Fruit fly (Drosophila melanogaster) whole organism, embryonic: ENCODE results near the gene MED14.

Source experiments
- Asciz ChIP-seq: fragments of 200-800 bp; sonication (Bioruptor generic); optimal IDR thresholded peaks from 2 replicates; lab custom pipeline; 2017; ENCODE audit warnings: missing biosample characterization, mild to moderate bottlenecking, missing genetic modification characterization, missing genetic modification reagents
- Bgb ChIP-seq: fragments of 200-800 bp; sonication (Bioruptor generic); IDR thresholded peaks from 2 replicates; pipeline ENCODE4 v1.3.6; 2022; ENCODE audit warnings: missing biosample characterization, missing genetic modification characterization; ENCODE audit not compliant: partially characterized antibody
- CG10147 ChIP-seq: fragments of 200-800 bp; sonication (Bioruptor generic); optimal IDR thresholded peaks from 2 replicates; lab custom pipeline; 2019; ENCODE audit warnings: missing biosample characterization, mild to moderate bottlenecking, missing genetic modification characterization, moderate library complexity
- CG10654 ChIP-seq: fragments of 200-800 bp; sonication (Bioruptor generic); optimal IDR thresholded peaks from 2 replicates; lab custom pipeline; 2016; ENCODE audit warnings: missing biosample characterization, missing genetic modification characterization
- CG12104 ChIP-seq: fragments of 200-800 bp; sonication (Bioruptor generic); optimal IDR thresholded peaks from 3 replicates; lab custom pipeline; 2016; ENCODE audit warnings: missing biosample characterization, missing genetic modification characterization
- CG12391 ChIP-seq: fragments of 200-800 bp; sonication (Bioruptor generic); optimal IDR thresholded peaks from 3 replicates; lab custom pipeline; 2018; ENCODE audit warnings: missing biosample characterization, mild to moderate bottlenecking, missing genetic modification characterization, moderate library complexity
- CG16813 ChIP-seq: fragments of 200-800 bp; sonication (Bioruptor generic); IDR thresholded peaks from 3 replicates; pipeline ENCODE4 v1.3.6; 2022; ENCODE audit warnings: missing biosample characterization, missing genetic modification characterization; ENCODE audit not compliant: partially characterized antibody
- CG17612 ChIP-seq: fragments of 200-800 bp; sonication (Bioruptor generic); IDR thresholded peaks from 2 replicates; pipeline ENCODE4 v1.3.6; 2022; ENCODE audit warnings: missing biosample characterization, missing genetic modification characterization
- CG18262 ChIP-seq: fragments of 200-800 bp; optimal IDR thresholded peaks from 3 replicates; lab custom pipeline; 2019; ENCODE audit warnings: missing biosample characterization, mild to moderate bottlenecking, missing genetic modification characterization, moderate library complexity
- CG2120 ChIP-seq: fragments of 200-800 bp; sonication (Bioruptor generic); optimal IDR thresholded peaks from 3 replicates; lab custom pipeline; 2016; ENCODE audit warnings: missing biosample characterization, missing genetic modification characterization
- CG2889 ChIP-seq: fragments of 200-800 bp; sonication (Bioruptor generic); IDR thresholded peaks from 3 replicates; pipeline ENCODE4 v1.3.6; 2022; ENCODE audit warnings: missing biosample characterization, missing genetic modification characterization
- CG34376 ChIP-seq: fragments of 200-800 bp; sonication (Bioruptor generic); optimal IDR thresholded peaks from 2 replicates; lab custom pipeline; 2018; ENCODE audit warnings: missing biosample characterization, mild to moderate bottlenecking, missing genetic modification characterization
- CG3838 ChIP-seq: fragments of 200-800 bp; sonication (Bioruptor generic); optimal IDR thresholded peaks from 3 replicates; lab custom pipeline; 2016; ENCODE audit warnings: missing biosample characterization, missing genetic modification characterization
- CG6272 ChIP-seq: fragments of 200-800 bp; sonication (Bioruptor generic); IDR thresholded peaks from 2 replicates; pipeline ENCODE4 v1.3.6; 2022; ENCODE audit warnings: missing biosample characterization, missing genetic modification characterization
- CG7928 ChIP-seq: fragments of 200-800 bp; sonication (Bioruptor generic); optimal IDR thresholded peaks from 2 replicates; lab custom pipeline; 2017; ENCODE audit warnings: missing biosample characterization, mild to moderate bottlenecking, missing genetic modification characterization
- CG9727 ChIP-seq: fragments of 200-800 bp; sonication (Bioruptor generic); optimal IDR thresholded peaks from 3 replicates; lab custom pipeline; 2017; ENCODE audit warnings: missing biosample characterization, mild to moderate bottlenecking, missing genetic modification characterization
- CG9932 ChIP-seq: fragments of 200-800 bp; sonication (Bioruptor generic); IDR thresholded peaks from 2 replicates; pipeline ENCODE4 v1.3.6; 2022; ENCODE audit warnings: missing biosample characterization, missing genetic modification characterization
- CTCF ChIP-seq: fragments of 200-800 bp; sonication (Bioruptor generic); optimal IDR thresholded peaks from 2 replicates; lab custom pipeline; 2017; ENCODE audit warnings: missing biosample characterization, mild to moderate bottlenecking, missing genetic modification characterization, moderate library complexity
- D ChIP-seq, 2 experiments: fragments of 200-800 bp in 1 of 2; fragments of >200 bp in 1 of 2; sonication (Bioruptor generic) in 1 of 2; optimal IDR thresholded peaks; 2 replicates in 1 of 2; 3 replicates in 1 of 2; lab custom pipeline; 2017; ENCODE audit warnings: mild to moderate bottlenecking in 1 of 2, missing biosample characterization in 1 of 2, missing genetic modification characterization in 1 of 2, missing genetic modification reagents in 1 of 2
- Dek ChIP-seq: fragments of 200-800 bp; sonication (Bioruptor generic); optimal IDR thresholded peaks from 3 replicates; lab custom pipeline; 2019; ENCODE audit warnings: missing biosample characterization, mild to moderate bottlenecking, missing genetic modification characterization, moderate library complexity
- Dip2 ChIP-seq: fragments of 200-800 bp; sonication (Bioruptor generic); IDR thresholded peaks from 2 replicates; pipeline ENCODE4 v1.3.6; 2022; ENCODE audit warnings: missing biosample characterization, missing genetic modification characterization
- Dll ChIP-seq: fragments of 200-800 bp; sonication (Bioruptor generic); IDR thresholded peaks from 4 replicates; pipeline ENCODE4 v1.3.6; 2022; ENCODE audit warnings: missing biosample characterization, missing genetic modification characterization; ENCODE audit not compliant: partially characterized antibody
- Doc2 ChIP-seq: fragments of 200-800 bp; sonication (Bioruptor generic); IDR thresholded peaks from 2 replicates; pipeline ENCODE4 v1.3.6; 2022; ENCODE audit warnings: missing biosample characterization, missing genetic modification characterization
- Fer3 ChIP-seq: fragments of 200-800 bp; sonication (Bioruptor generic); optimal IDR thresholded peaks from 2 replicates; lab custom pipeline; 2018; ENCODE audit warnings: missing biosample characterization, mild to moderate bottlenecking, missing genetic modification characterization, moderate library complexity
- HHEX ChIP-seq: fragments of 200-800 bp; sonication (Bioruptor generic); optimal IDR thresholded peaks from 3 replicates; lab custom pipeline; 2017; ENCODE audit warnings: missing biosample characterization, mild to moderate bottlenecking, missing genetic modification characterization, missing genetic modification reagents
- HLH3B ChIP-seq: fragments of 200-800 bp; sonication (Bioruptor generic); IDR thresholded peaks from 2 replicates; pipeline ENCODE4 v1.3.6; 2022; ENCODE audit warnings: missing biosample characterization, missing genetic modification characterization
- Lhr ChIP-seq: fragments of 200-800 bp; sonication (Bioruptor generic); optimal IDR thresholded peaks from 3 replicates; lab custom pipeline; 2017; ENCODE audit warnings: mild to moderate bottlenecking, missing biosample characterization, missing genetic modification reagents, missing genetic modification characterization
- MTF-1 ChIP-seq: fragments of 200-800 bp; sonication (Bioruptor generic); optimal IDR thresholded peaks from 2 replicates; lab custom pipeline; 2018; ENCODE audit warnings: missing biosample characterization, mild to moderate bottlenecking, missing genetic modification characterization, borderline replicate concordance
- Meics ChIP-seq: fragments of 200-800 bp; sonication (Bioruptor generic); optimal IDR thresholded peaks from 2 replicates; lab custom pipeline; 2017; ENCODE audit warnings: missing biosample characterization, mild to moderate bottlenecking, missing genetic modification characterization
- NfI ChIP-seq: fragments of 200-800 bp; sonication (Bioruptor generic); optimal IDR thresholded peaks from 3 replicates; lab custom pipeline; 2018; ENCODE audit warnings: missing biosample characterization, mild to moderate bottlenecking, missing genetic modification characterization, moderate library complexity
- Taf1 ChIP-seq: fragments of 200-800 bp; sonication (Bioruptor generic); IDR thresholded peaks from 2 replicates; pipeline ENCODE4 v1.3.6; 2022; ENCODE audit warnings: missing biosample characterization, missing genetic modification characterization
- chn ChIP-seq: fragments of 200-800 bp; sonication (Bioruptor generic); optimal IDR thresholded peaks from 2 replicates; lab custom pipeline; 2016; ENCODE audit warnings: missing biosample characterization, missing genetic modification characterization
- crp ChIP-seq, 2 experiments: fragments of 200-800 bp; sonication (Bioruptor generic); optimal IDR thresholded peaks; 2 replicates in 1 of 2; 3 replicates in 1 of 2; lab custom pipeline; 2017; ENCODE audit warnings: missing biosample characterization in 2 of 2, missing genetic modification characterization in 2 of 2, mild to moderate bottlenecking in 1 of 2, moderate library complexity in 1 of 2
- ems ChIP-seq: fragments of 200-800 bp; sonication (Bioruptor generic); optimal IDR thresholded peaks from 3 replicates; lab custom pipeline; 2016; ENCODE audit warnings: missing biosample characterization, missing genetic modification characterization
- fd102C ChIP-seq: fragments of 200-800 bp; sonication (Bioruptor generic); optimal IDR thresholded peaks from 2 replicates; lab custom pipeline; 2018; ENCODE audit warnings: missing biosample characterization, mild to moderate bottlenecking, missing genetic modification characterization, moderate library complexity
- fu2 ChIP-seq: fragments of 200-800 bp; sonication (Bioruptor generic); optimal IDR thresholded peaks from 2 replicates; lab custom pipeline; 2016; ENCODE audit warnings: missing biosample characterization, missing genetic modification characterization
- gcm ChIP-seq: fragments of 200-800 bp; sonication (Bioruptor generic); optimal IDR thresholded peaks from 2 replicates; lab custom pipeline; 2019; ENCODE audit warnings: missing biosample characterization, mild to moderate bottlenecking, missing genetic modification characterization, moderate library complexity
- grn ChIP-seq: fragments of 200-800 bp; sonication (Bioruptor generic); optimal IDR thresholded peaks from 3 replicates; lab custom pipeline; 2017; ENCODE audit warnings: missing biosample characterization, missing genetic modification characterization
- gsb ChIP-seq: fragments of 200-800 bp; sonication (Bioruptor generic); IDR thresholded peaks from 2 replicates; pipeline ENCODE4 v1.3.6; 2022; ENCODE audit warnings: missing biosample characterization, missing genetic modification characterization
- ind ChIP-seq: fragments of 200-800 bp; sonication (Bioruptor generic); optimal IDR thresholded peaks from 3 replicates; lab custom pipeline; 2016; ENCODE audit warnings: missing biosample characterization, missing genetic modification characterization
- klu ChIP-seq: fragments of 200-800 bp; sonication (Bioruptor generic); IDR thresholded peaks from 2 replicates; pipeline ENCODE4 v1.3.6; 2022; ENCODE audit warnings: missing biosample characterization, missing genetic modification characterization
- kni ChIP-seq: fragments of 200-800 bp; sonication (Bioruptor generic); optimal IDR thresholded peaks from 3 replicates; lab custom pipeline; 2017; ENCODE audit warnings: mild to moderate bottlenecking, missing biosample characterization, missing genetic modification reagents, missing genetic modification characterization
- mld ChIP-seq: fragments of 200-800 bp; sonication (Bioruptor generic); IDR thresholded peaks from 3 replicates; pipeline ENCODE4 v1.3.6; 2022; ENCODE audit warnings: missing biosample characterization, missing genetic modification characterization; ENCODE audit not compliant: partially characterized antibody
- oc ChIP-seq: fragments of 200-800 bp; sonication (Bioruptor generic); optimal IDR thresholded peaks from 2 replicates; lab custom pipeline; 2018; ENCODE audit warnings: missing biosample characterization, mild to moderate bottlenecking, missing genetic modification characterization, moderate library complexity
- sens ChIP-seq: fragments of 200-800 bp; sonication (Bioruptor generic); peaks from one replicate; lab custom pipeline; 2016; ENCODE audit warnings: missing biosample characterization, missing genetic modification characterization
- sens-2 ChIP-seq: fragments of 200-800 bp; sonication (Bioruptor generic); IDR thresholded peaks from 2 replicates; pipeline ENCODE4 v1.3.6; 2022; ENCODE audit warnings: missing biosample characterization, missing genetic modification characterization
- sob ChIP-seq: fragments of 200-800 bp; sonication (Bioruptor generic); IDR thresholded peaks from 2 replicates; pipeline ENCODE4 v1.3.6; 2022; ENCODE audit warnings: missing biosample characterization, missing genetic modification characterization
- stwl ChIP-seq: fragments of 200-800 bp; sonication (Bioruptor generic); optimal IDR thresholded peaks from 3 replicates; lab custom pipeline; 2018; ENCODE audit warnings: missing biosample characterization, mild to moderate bottlenecking, missing genetic modification characterization, moderate library complexity
- vvl ChIP-seq: fragments of 200-800 bp; sonication (Bioruptor generic); IDR thresholded peaks from 2 replicates; pipeline ENCODE4 v1.3.6; 2022; ENCODE audit warnings: missing biosample characterization, missing genetic modification characterization
- wek ChIP-seq: fragments of 200-800 bp; sonication (Bioruptor generic); optimal IDR thresholded peaks from 3 replicates; lab custom pipeline; 2018; ENCODE audit warnings: missing biosample characterization, mild to moderate bottlenecking, missing genetic modification characterization, moderate library complexity

Gene MED14

dm6 chr3L:629353-629915 is 36.4 kb downstream of the MED14 start (continued):
- TF ChIP-seq gcm (no peak), CG3838 (GFP tag; lab: Kevin White, UChicago) (peak; percentile 19), Dek (tag; lab: Kevin White, UChicago) (peak; percentile 1), stwl (tag; lab: Kevin White, UChicago) (no peak), Meics (GFP tag; lab: Kevin White, UChicago) (peak; percentile 46), CG18262 (tag; lab: Kevin White, UChicago) (no peak), oc (tag; lab: Kevin White, UChicago) (no peak), Bgb (GFP tag; lab: Robert Waterston, UW) (no peak), fd102C (GFP tag; lab: Kevin White, UChicago) (no peak), Fer3 (tag; lab: Kevin White, UChicago) (peak; percentile 10), CG34376 (peak; percentile 65), wek (peak; percentile 24), CG12391 (tag; lab: Kevin White, UChicago) (no peak), CG9727 (GFP tag; lab: Kevin White, UChicago) (no peak), CG6272 (no peak), CG12104 (peak; percentile 52), Taf1 (no peak), D (optimal IDR thresholded peaks at IDR 0.05; lab: Kevin White, UChicago) (no peak), D (GFP tag; optimal IDR thresholded peaks at IDR 0.05; lab: Kevin White, UChicago) (no peak), kni (GFP tag; lab: Kevin White, UChicago) (peak; percentile 81), gsb (GFP tag; lab: Robert Waterston, UW) (no peak), CG10654 (no peak), chn (GFP tag; lab: Kevin White, UChicago) (no peak), sens (GFP tag; lab: Kevin White, UChicago) (no peak), Asciz (peak; percentile 42), Lhr (GFP tag; lab: Kevin White, UChicago) (no peak), CG2120 (GFP tag; lab: Kevin White, UChicago) (no peak), HLH3B (no peak), HHEX (GFP tag; lab: Kevin White, UChicago) (peak; percentile 13), fu2 (no peak), CG16813 (GFP tag; lab: Robert Waterston, UW) (no peak), CG9932 (GFP tag; lab: Robert Waterston, UW) (no peak), crp (GFP tag; optimal IDR thresholded peaks at IDR 0.05; lab: Kevin White, UChicago) (no peak), ind (no peak), CG2889 (GFP tag; lab: Robert Waterston, UW) (no peak), mld (GFP tag; lab: Robert Waterston, UW) (no peak), NfI (GFP tag; lab: Kevin White, UChicago) (no peak), MTF-1 (GFP tag; lab: Kevin White, UChicago) (peak; percentile 20), CTCF (no peak), sens-2 (GFP tag; lab: Robert Waterston, UW) (no peak), grn (GFP tag; lab: Kevin White, UChicago) (peak; percentile 15), CG17612 (no peak), Dll (no peak), Doc2 (GFP tag; lab: Robert Waterston, UW) (no peak), vvl (GFP tag; lab: Robert Waterston, UW) (no peak), CG7928 (GFP tag; lab: Kevin White, UChicago) (peak; percentile 72), klu (no peak), CG10147 (no peak), sob (GFP tag; lab: Robert Waterston, UW) (peak; percentile 67), Dip2 (GFP tag; lab: Robert Waterston, UW) (no peak), ems (GFP tag; lab: Kevin White, UChicago) (no peak)
